Worm (Caenorhabditis elegans) whole organism, L2 larva: Measurements from ENCODE around the gene C08E3.15.

Source experiments
- C34F6.9 ChIP-seq: fragments of 150-350 bp; optimal IDR thresholded peaks from 2 replicates; lab custom pipeline; 2014; ENCODE audit warnings: missing biosample characterization, missing genetic modification characterization
- F13H6.1 ChIP-seq: sonication (generic microtip); optimal IDR thresholded peaks from 2 replicates; lab custom pipeline; 2016; ENCODE audit warnings: missing genetic modification characterization, missing compliant biosample characterization
- R02D3.7 ChIP-seq: fragments of 150-350 bp; optimal IDR thresholded peaks from 2 replicates; lab custom pipeline; 2014; ENCODE audit warnings: missing biosample characterization, missing genetic modification characterization
- Y55F3AM.14 ChIP-seq: fragments of 200-800 bp; sonication (Bioruptor generic); optimal IDR thresholded peaks from 2 replicates; lab custom pipeline; 2018; ENCODE audit warnings: mild to moderate bottlenecking, missing genetic modification characterization, missing compliant biosample characterization
- ZK546.5 ChIP-seq: sonication (generic microtip); optimal IDR thresholded peaks from 2 replicates; lab custom pipeline; 2017; ENCODE audit warnings: missing biosample characterization, missing genetic modification characterization
- alr-1 ChIP-seq: fragments of 150-350 bp; optimal IDR thresholded peaks from 2 replicates; lab custom pipeline; 2014; ENCODE audit warnings: missing biosample characterization, missing genetic modification characterization
- aly-2 ChIP-seq: fragments of 150-350 bp; optimal IDR thresholded peaks from 2 replicates; lab custom pipeline; 2014; ENCODE audit warnings: missing biosample characterization, missing genetic modification characterization
- ama-1 ChIP-seq: fragments of 150-350 bp; optimal IDR thresholded peaks from 2 replicates; lab custom pipeline; 2018; ENCODE audit warnings: inconsistent platforms
- blmp-1 ChIP-seq: sonication (generic microtip); optimal IDR thresholded peaks from 2 replicates; lab custom pipeline; 2017; ENCODE audit warnings: missing genetic modification characterization, mild to moderate bottlenecking, missing compliant biosample characterization, antibody characterized with exemption, moderate library complexity; ENCODE audit not compliant: insufficient read depth
- ceh-16 ChIP-seq: fragments of 150-350 bp; optimal IDR thresholded peaks from 2 replicates; lab custom pipeline; 2014; ENCODE audit warnings: missing biosample characterization, missing genetic modification characterization
- ceh-82 ChIP-seq: fragments of 150-350 bp; optimal IDR thresholded peaks from 2 replicates; lab custom pipeline; 2014; ENCODE audit warnings: missing biosample characterization, missing genetic modification characterization
- elt-1 ChIP-seq: fragments of 150-350 bp; optimal IDR thresholded peaks from 2 replicates; lab custom pipeline; 2014; ENCODE audit warnings: missing biosample characterization, missing genetic modification characterization
- fos-1 ChIP-seq: fragments of 150-350 bp; optimal IDR thresholded peaks from 2 replicates; lab custom pipeline; 2014; ENCODE audit warnings: missing biosample characterization, missing genetic modification characterization
- gmeb-1 ChIP-seq: fragments of 150-350 bp; optimal IDR thresholded peaks from 2 replicates; lab custom pipeline; 2014; ENCODE audit warnings: missing biosample characterization, missing genetic modification characterization
- lin-39 ChIP-seq: fragments of 150-350 bp; optimal IDR thresholded peaks from 2 replicates; lab custom pipeline; 2014; ENCODE audit warnings: missing biosample characterization, missing genetic modification reagents, missing genetic modification characterization
- mab-5 ChIP-seq: fragments of 150-350 bp; optimal IDR thresholded peaks from 2 replicates; lab custom pipeline; 2014; ENCODE audit warnings: missing biosample characterization, missing genetic modification characterization
- mdl-1 ChIP-seq, 2 experiments: fragments of 150-350 bp in 1 of 2; sonication (generic microtip) in 1 of 2; optimal IDR thresholded peaks; 2 replicates each; lab custom pipeline; 2017; ENCODE audit warnings: missing biosample characterization in 2 of 2, missing genetic modification characterization in 2 of 2
- nhr-11 ChIP-seq: fragments of 150-350 bp; optimal IDR thresholded peaks from 2 replicates; lab custom pipeline; 2014; ENCODE audit warnings: missing biosample characterization, missing genetic modification characterization
- nhr-12 ChIP-seq: fragments of 150-350 bp; optimal IDR thresholded peaks from 2 replicates; lab custom pipeline; 2014; ENCODE audit warnings: missing biosample characterization, missing genetic modification characterization
- nhr-129 ChIP-seq: fragments of 150-350 bp; optimal IDR thresholded peaks from 2 replicates; lab custom pipeline; 2014; ENCODE audit warnings: missing biosample characterization, missing genetic modification characterization
- nhr-21 ChIP-seq: fragments of 150-350 bp; optimal IDR thresholded peaks from 2 replicates; lab custom pipeline; 2014; ENCODE audit warnings: missing biosample characterization, missing genetic modification characterization
- nhr-23 ChIP-seq: fragments of 150-350 bp; optimal IDR thresholded peaks from 2 replicates; lab custom pipeline; 2014; ENCODE audit warnings: missing biosample characterization, missing genetic modification reagents, missing genetic modification characterization
- nhr-237 ChIP-seq: fragments of 150-350 bp; optimal IDR thresholded peaks from 2 replicates; lab custom pipeline; 2014; ENCODE audit warnings: missing biosample characterization, missing genetic modification characterization
- nhr-25 ChIP-seq: fragments of 150-350 bp; sonication (generic microtip); optimal IDR thresholded peaks from 3 replicates; lab custom pipeline; 2014; ENCODE audit warnings: missing biosample characterization, missing genetic modification characterization
- nhr-77 ChIP-seq: fragments of 150-350 bp; optimal IDR thresholded peaks from 2 replicates; lab custom pipeline; 2014; ENCODE audit warnings: missing biosample characterization, missing genetic modification characterization
- peb-1 ChIP-seq: fragments of 150-350 bp; optimal IDR thresholded peaks from 2 replicates; lab custom pipeline; 2014; ENCODE audit warnings: missing biosample characterization, missing genetic modification characterization
- sem-4 ChIP-seq: fragments of 150-350 bp; optimal IDR thresholded peaks from 2 replicates; lab custom pipeline; 2014; ENCODE audit warnings: missing biosample characterization, missing genetic modification reagents, missing genetic modification characterization
- skn-1 ChIP-seq: sonication (generic microtip); optimal IDR thresholded peaks from 2 replicates; lab custom pipeline; 2017; ENCODE audit warnings: missing biosample characterization, missing genetic modification characterization
- ztf-1 ChIP-seq: fragments of 200-800 bp; sonication (Bioruptor generic); conservative IDR thresholded peaks from 2 replicates; pipeline ENCODE4 v1.3.6; 2022; ENCODE audit warnings: missing genetic modification characterization, missing compliant biosample characterization
- ztf-11 ChIP-seq: sonication (generic microtip); optimal IDR thresholded peaks from 2 replicates; lab custom pipeline; 2017; ENCODE audit warnings: missing biosample characterization, missing genetic modification characterization

C08E3.15 gene

DNA sequence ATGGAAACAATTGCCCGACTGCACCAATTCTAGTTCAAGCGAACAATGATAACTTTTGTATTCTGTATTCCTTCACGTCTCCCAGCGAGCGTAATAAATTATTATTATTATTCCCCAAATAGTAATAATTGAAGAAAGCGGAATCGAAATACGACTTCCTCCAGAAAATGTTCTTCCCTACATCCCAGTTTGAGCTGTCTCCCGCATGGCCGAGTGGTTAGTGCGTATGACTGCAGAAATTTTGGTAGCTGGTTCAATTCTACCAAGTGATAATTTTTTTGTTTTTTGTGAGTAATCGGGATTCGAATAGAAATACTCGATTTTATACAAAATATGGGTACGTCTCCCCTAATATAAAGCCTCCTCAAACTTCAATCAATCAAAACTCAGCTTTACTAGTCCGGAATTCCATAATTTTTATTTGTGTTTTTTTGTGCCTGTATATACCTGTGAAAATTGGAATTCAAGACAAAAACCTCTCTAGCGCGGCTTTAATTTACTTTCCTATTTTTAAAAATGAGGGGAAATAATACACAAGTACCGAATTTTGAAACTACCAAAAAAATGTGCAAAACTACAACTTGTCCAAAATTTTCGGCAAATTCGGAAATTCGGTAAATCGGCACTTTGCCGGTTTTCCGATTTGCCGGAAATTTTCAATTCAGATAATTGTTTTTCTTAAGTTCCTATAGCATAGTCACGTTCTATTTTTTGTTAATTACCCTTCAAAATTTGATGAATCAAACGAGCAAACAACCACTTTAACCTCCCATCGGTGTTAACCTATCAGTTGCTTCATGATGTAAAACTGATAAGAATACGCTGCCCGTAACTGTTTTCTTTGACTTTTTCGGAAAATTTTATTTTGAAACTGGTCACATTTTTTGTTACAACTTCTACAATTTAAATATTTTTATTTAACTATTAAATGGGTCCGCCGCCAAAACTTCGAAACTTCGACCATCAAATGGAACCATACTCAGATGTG is 30.3 kb downstream of the C08E3.15 start, which contains the start of gene bath-46:
bath-46 (plus strand) TSS at position 806 of the 988 bp plus-strand sequence.
- TF ChIP-seq nhr-129 (peak; percentile 2), fos-1 (tag; lab: Kevin White, UChicago) (peak; percentile 74), gmeb-1 (tag; lab: Kevin White, UChicago) (no peak)

DNA sequence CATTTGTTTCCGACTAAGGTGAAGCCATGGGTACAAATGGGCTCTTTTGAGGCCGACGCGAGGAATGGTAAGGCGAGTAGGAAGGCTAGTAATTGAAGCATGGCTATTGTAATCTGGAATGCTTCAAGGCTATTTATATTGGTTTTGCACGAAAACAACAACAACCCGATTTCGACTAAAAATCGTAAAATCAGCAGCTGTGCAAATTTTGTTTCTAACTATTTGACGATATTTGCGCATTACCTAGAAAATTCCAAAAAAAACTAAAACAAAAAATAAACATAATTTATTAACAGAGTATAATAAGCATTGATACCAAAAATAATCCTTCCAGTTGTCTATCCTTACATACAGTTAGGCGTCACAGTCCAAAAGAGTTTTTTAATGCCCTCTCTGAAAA is 32.5 kb downstream of the C08E3.15 start, which contains the start of gene clec-20:
clec-20 (minus strand) TSS at position 101 of the 400 bp plus-strand sequence.
- no peak for TF ChIP-seq ZK546.5 (tag; lab: Kevin White, UChicago)
- TF ChIP-seq nhr-12, result no peak
- TF ChIP-seq ama-1, result no peak
- no peak for TF ChIP-seq mdl-1 (tag; optimal IDR thresholded peaks at IDR 0.05; lab: Kevin White, UChicago)
- no peak for TF ChIP-seq nhr-11 (tag; lab: Kevin White, UChicago)
- no peak for TF ChIP-seq gmeb-1 (tag; lab: Kevin White, UChicago)
- no peak for TF ChIP-seq elt-1 (tag; lab: Kevin White, UChicago)
- no peak for TF ChIP-seq alr-1 (tag; lab: Kevin White, UChicago)
- no peak for TF ChIP-seq lin-39 (tag; lab: Kevin White, UChicago)
- no peak for TF ChIP-seq nhr-77 (tag; lab: Kevin White, UChicago)

ce11 chrII:1589845-1590244 is 37.8 kb downstream of the C08E3.15 start, which contains the start of gene T07H3.7:
T07H3.7 (minus strand) TSS chrII:1589945.
- TF ChIP-seq nhr-25 (tag; lab: Kevin White, UChicago) (no peak), R02D3.7 (no peak), lin-39 (tag; lab: Kevin White, UChicago) (no peak), blmp-1 (tag; lab: Kevin White, UChicago) (no peak), C34F6.9 (tag; lab: Kevin White, UChicago) (no peak), alr-1 (tag; lab: Kevin White, UChicago) (no peak), skn-1 (tag; lab: Kevin White, UChicago) (no peak), elt-1 (tag; lab: Kevin White, UChicago) (no peak)

- TF ChIP-seq R02D3.7 (no peak), nhr-77 (tag; lab: Kevin White, UChicago) (no peak), mab-5 (no peak), ZK546.5 (tag; lab: Kevin White, UChicago) (no peak), nhr-237 (no peak), nhr-21 (no peak)
- TF ChIP-seq, all 48 proteins: peak for 0
Observed at ce11 chrII:1586305-1586704, 41.4 kb downstream of the C08E3.15 start, which contains the start of gene T07H3.8. T07H3.8 (plus strand) TSS chrII:1586605.

DNA sequence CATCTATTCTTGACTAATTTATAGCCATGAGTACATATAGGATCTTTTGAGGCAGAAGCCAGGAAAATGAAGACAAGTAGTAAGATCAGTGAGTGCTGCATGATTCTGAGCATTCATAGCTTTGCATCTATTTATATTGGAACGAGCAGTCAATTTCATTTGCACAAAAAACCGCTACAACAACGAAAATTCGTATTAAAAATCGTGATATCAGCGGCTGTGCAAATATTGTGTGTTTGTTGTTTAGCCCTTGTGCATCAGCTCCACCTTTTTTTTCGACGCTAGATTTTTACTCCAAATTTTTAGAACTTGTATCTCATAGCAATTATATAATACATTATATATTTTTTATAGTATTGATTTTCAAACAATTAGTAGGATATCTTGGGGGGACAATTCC is 43.5 kb downstream of the C08E3.15 start, which contains the start of gene clec-21:
clec-21 (minus strand) TSS at position 101 of the 400 bp plus-strand sequence.
- no peak for TF ChIP-seq nhr-23 (tag; lab: Kevin White, UChicago)
- no peak for TF ChIP-seq ZK546.5 (tag; lab: Kevin White, UChicago)
- TF ChIP-seq ama-1, result no peak
- no peak for TF ChIP-seq aly-2 (tag; lab: Kevin White, UChicago)
- TF ChIP-seq ztf-11 (tag; lab: Kevin White, UChicago), result no peak
- TF ChIP-seq nhr-129, result no peak
- TF ChIP-seq sem-4 (tag; lab: Kevin White, UChicago), result no peak
- TF ChIP-seq C34F6.9 (tag; lab: Kevin White, UChicago), result no peak
- no peak for TF ChIP-seq F13H6.1
- no peak for TF ChIP-seq ztf-1 (GFP tag; lab: Robert Waterston, UW)
- TF ChIP-seq peb-1 (tag; lab: Kevin White, UChicago), result no peak
- no peak for TF ChIP-seq ceh-82 (tag; lab: Kevin White, UChicago)
- TF ChIP-seq nhr-237, result no peak

ce11 chrII:1579886-1580285 is 47.8 kb downstream of the C08E3.15 start, which contains the start of gene math-38:
math-38 (minus strand) TSS chrII:1579986.
- TF ChIP-seq skn-1 (tag; lab: Kevin White, UChicago) (no peak), Y55F3AM.14 (GFP tag; lab: Kevin White, UChicago) (no peak), blmp-1 (tag; lab: Kevin White, UChicago) (no peak), ceh-16 (tag; lab: Kevin White, UChicago) (no peak), ama-1 (no peak), elt-1 (tag; lab: Kevin White, UChicago) (no peak)
